Worm (Caenorhabditis elegans) whole organism, L2 larva: ENCODE measurements around the gene cth-2.

Source experiments
- F13H6.1 ChIP-seq: sonication (generic microtip); optimal IDR thresholded peaks from 2 replicates; lab custom pipeline; 2016; ENCODE audit warnings: missing genetic modification characterization, missing compliant biosample characterization
- R02D3.7 ChIP-seq: fragments of 150-350 bp; optimal IDR thresholded peaks from 2 replicates; lab custom pipeline; 2014; ENCODE audit warnings: missing biosample characterization, missing genetic modification characterization
- ZK546.5 ChIP-seq: sonication (generic microtip); optimal IDR thresholded peaks from 2 replicates; lab custom pipeline; 2017; ENCODE audit warnings: missing biosample characterization, missing genetic modification characterization
- aly-2 ChIP-seq: fragments of 150-350 bp; optimal IDR thresholded peaks from 2 replicates; lab custom pipeline; 2014; ENCODE audit warnings: missing biosample characterization, missing genetic modification characterization
- ceh-16 ChIP-seq: fragments of 150-350 bp; optimal IDR thresholded peaks from 2 replicates; lab custom pipeline; 2014; ENCODE audit warnings: missing biosample characterization, missing genetic modification characterization
- ceh-82 ChIP-seq: fragments of 150-350 bp; optimal IDR thresholded peaks from 2 replicates; lab custom pipeline; 2014; ENCODE audit warnings: missing biosample characterization, missing genetic modification characterization
- dmd-4 ChIP-seq: sonication (generic microtip); optimal IDR thresholded peaks from 2 replicates; lab custom pipeline; 2017; ENCODE audit warnings: missing biosample characterization, missing genetic modification characterization
- elt-3 ChIP-seq: sonication (generic microtip); optimal IDR thresholded peaks from 2 replicates; lab custom pipeline; 2017; ENCODE audit warnings: missing biosample characterization, missing genetic modification characterization
- lin-13 ChIP-seq: fragments of 150-350 bp; optimal IDR thresholded peaks from 2 replicates; lab custom pipeline; 2014; ENCODE audit warnings: missing biosample characterization, missing genetic modification reagents, missing genetic modification characterization
- lsy-2 ChIP-seq, 2 experiments: fragments of 150-350 bp in 1 of 2; sonication (generic microtip) in 1 of 2; optimal IDR thresholded peaks; 2 replicates each; lab custom pipeline; 2014 to 2017; ENCODE audit warnings: missing biosample characterization in 2 of 2, missing genetic modification characterization in 2 of 2
- mdl-1 ChIP-seq, 2 experiments: fragments of 150-350 bp in 1 of 2; sonication (generic microtip) in 1 of 2; optimal IDR thresholded peaks; 2 replicates each; lab custom pipeline; 2017; ENCODE audit warnings: missing biosample characterization in 2 of 2, missing genetic modification characterization in 2 of 2
- nhr-10 ChIP-seq: sonication (generic microtip); optimal IDR thresholded peaks from 2 replicates; lab custom pipeline; 2017; ENCODE audit warnings: missing biosample characterization, missing genetic modification characterization
- unc-62 ChIP-seq: fragments of 150-350 bp; optimal IDR thresholded peaks from 2 replicates; lab custom pipeline; 2014; ENCODE audit warnings: missing biosample characterization, missing genetic modification reagents, missing genetic modification characterization
- zag-1 ChIP-seq: fragments of 150-350 bp; optimal IDR thresholded peaks from 2 replicates; lab custom pipeline; 2014; ENCODE audit warnings: missing biosample characterization, missing genetic modification characterization

- TF ChIP-seq F13H6.1 (tag; lab: Kevin White, UChicago) (no peak), ceh-16 (tag; lab: Kevin White, UChicago) (no peak), unc-62 (no peak), aly-2 (no peak), mdl-1 (tag; optimal IDR thresholded peaks at IDR 0.05; lab: Kevin White, UChicago) (no peak), R02D3.7 (tag; lab: Kevin White, UChicago) (no peak), dmd-4 (tag; lab: Kevin White, UChicago) (no peak), zag-1 (tag; lab: Kevin White, UChicago) (no peak), lsy-2 (tag; optimal IDR thresholded peaks at IDR 0.05; lab: Kevin White, UChicago) (no peak), ZK546.5 (tag; lab: Kevin White, UChicago) (no peak), nhr-10 (tag; lab: Kevin White, UChicago) (no peak), lin-13 (GFP tag; lab: Kevin White, UChicago) (no peak), ceh-82 (tag; lab: Kevin White, UChicago) (no peak), elt-3 (tag; lab: Kevin White, UChicago) (no peak)
Observed at ce11 chrII:7053649-7054048, 4.1 kb downstream of the cth-2 start, which contains the start of gene ZK1127.4.
